Worm (Caenorhabditis elegans): Measurements from ENCODE around the gene srt-40.

Gene srt-40

DNA sequence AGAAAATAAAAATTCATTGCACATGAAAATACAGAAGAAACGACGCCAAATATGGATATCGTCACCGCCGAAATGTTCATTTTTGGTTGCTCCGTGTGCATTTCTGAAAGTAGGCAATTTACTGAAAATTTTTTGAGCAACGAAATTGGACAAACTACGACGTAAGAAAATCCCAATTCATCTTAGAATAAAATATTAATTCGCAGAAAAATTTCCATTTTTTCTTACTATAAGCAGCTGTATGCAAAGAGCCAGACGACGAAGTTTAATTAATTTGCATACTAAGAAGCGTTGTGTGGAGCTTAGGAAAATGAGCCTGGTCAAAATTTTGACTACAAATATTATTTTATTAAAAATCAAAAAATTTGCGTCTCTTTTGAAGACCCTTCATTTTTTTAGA is 39.4 kb downstream of the srt-40 start, which contains the start of gene srbc-19:
Gene srbc-19, minus strand, starts transcription at position 101 of the 400 bp plus-strand sequence.
- TF ChIP-seq ces-1 (GFP tag; optimal IDR thresholded peaks at IDR 0.05) (no peak), jun-1 (tag; optimal IDR thresholded peaks at IDR 0.05) (no peak), mep-1 (tag; optimal IDR thresholded peaks at IDR 0.05) (no peak), hlh-11 (tag; optimal IDR thresholded peaks at IDR 0.05) (no peak), ceh-32 (tag; optimal IDR thresholded peaks at IDR 0.05; ENCODE audit: poor library complexity) (no peak), F26F4.8 (GFP tag; conservative IDR thresholded peaks at IDR 0.05) (no peak), mdl-1 (tag; optimal IDR thresholded peaks at IDR 0.05) (no peak)

- TF ChIP-seq mes-2 (tag; optimal IDR thresholded peaks at IDR 0.05; ENCODE audit: poor library complexity, severe bottlenecking), result no peak
- no peak for TF ChIP-seq vab-7 (GFP tag; IDR thresholded peaks at IDR 0.05)
- TF ChIP-seq D1046.2 (GFP tag; IDR thresholded peaks at IDR 0.05), result no peak
- TF ChIP-seq hlh-11 (tag; optimal IDR thresholded peaks at IDR 0.05), result no peak
- TF ChIP-seq madf-5 (GFP tag; IDR thresholded peaks at IDR 0.05), result no peak
- no peak for TF ChIP-seq zfp-3 (GFP tag; conservative IDR thresholded peaks at IDR 0.05)
- TF ChIP-seq hmg-1.1 (GFP tag; IDR thresholded peaks at IDR 0.05), result no peak
- no peak for TF ChIP-seq ceh-82 (tag; optimal IDR thresholded peaks at IDR 0.05)
- no peak for TF ChIP-seq R02D3.7 (tag; optimal IDR thresholded peaks at IDR 0.05)
- TF ChIP-seq php-3 (GFP tag; IDR thresholded peaks at IDR 0.05), result no peak
- TF ChIP-seq tag-97 (GFP tag; IDR thresholded peaks at IDR 0.05), result no peak
- no peak for TF ChIP-seq egl-27 (tag; optimal IDR thresholded peaks at IDR 0.05)
- TF ChIP-seq attf-4 (tag; optimal IDR thresholded peaks at IDR 0.05), result no peak
- no peak for TF ChIP-seq nhr-48 (tag; optimal IDR thresholded peaks at IDR 0.05)
- no peak for TF ChIP-seq pqm-1 (tag; optimal IDR thresholded peaks at IDR 0.05)
- no peak for TF ChIP-seq fkh-10 (GFP tag; optimal IDR thresholded peaks at IDR 0.05)
- no peak for TF ChIP-seq lim-7 (GFP tag; IDR thresholded peaks at IDR 0.05)
- TF ChIP-seq daf-8 (GFP tag; IDR thresholded peaks at IDR 0.05), result no peak
- TF ChIP-seq dmd-9 (GFP tag; IDR thresholded peaks at IDR 0.05), result no peak
Measured at ce11 chrV:2163735-2164134, 42.3 kb downstream of the srt-40 start, which contains the start of gene str-255. TSS of gene str-255 (minus strand) at chrV:2163835.

DNA sequence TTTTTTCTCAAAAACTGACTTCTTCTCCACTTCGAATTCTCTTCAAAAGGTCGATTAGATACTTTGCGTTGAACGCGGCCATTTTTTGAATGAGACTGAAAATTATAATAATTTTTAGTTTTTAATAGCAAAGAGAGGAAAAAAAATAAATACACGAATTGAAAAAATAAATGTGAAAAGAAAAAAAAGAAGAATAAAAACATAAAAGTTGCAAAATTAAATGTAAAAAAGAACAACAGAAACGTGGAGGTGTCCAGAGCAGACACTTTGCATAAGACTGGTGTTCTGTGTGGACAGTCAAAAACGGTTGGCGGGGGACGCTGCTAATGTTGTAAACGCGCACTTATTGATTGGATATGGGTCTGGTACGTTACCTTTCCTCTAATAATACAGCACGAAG is 46.8 kb downstream of the srt-40 start, which contains the start of gene C45H4.14:
Gene C45H4.14, minus strand, starts transcription at position 101 of the 400 bp plus-strand sequence.
- TF ChIP-seq nhr-25 (tag; optimal IDR thresholded peaks at IDR 0.05; ENCODE audit: borderline replicate concordance, insufficient read depth), result no peak
- TF ChIP-seq ces-1 (GFP tag; optimal IDR thresholded peaks at IDR 0.05), result no peak

DNA sequence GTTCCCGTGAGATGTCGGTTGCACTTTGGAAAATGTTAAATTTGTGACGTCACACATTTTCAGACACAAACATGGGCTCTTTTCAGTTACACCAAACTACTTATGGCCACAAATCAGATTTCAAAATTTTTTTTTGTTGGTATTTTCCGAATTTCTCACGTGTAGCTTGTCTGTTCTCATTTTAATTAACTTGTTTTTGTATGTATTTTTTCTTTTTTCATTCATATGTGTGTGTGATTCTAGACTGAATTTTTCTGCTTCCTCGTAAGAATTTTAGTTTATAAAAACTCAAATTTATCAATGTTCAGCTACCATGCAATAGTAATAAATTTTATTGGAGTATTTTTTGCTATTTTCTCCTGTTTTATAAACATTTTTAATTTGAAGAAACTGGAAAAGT is 49.3 kb downstream of the srt-40 start, which contains the start of gene srbc-22:
Gene srbc-22, plus strand, starts transcription at position 301 of the 400 bp plus-strand sequence.
- no peak for TF ChIP-seq lin-1 (GFP tag; IDR thresholded peaks at IDR 0.05)
- no peak for TF ChIP-seq lir-3 (tag; optimal IDR thresholded peaks at IDR 0.05)
- no peak for TF ChIP-seq mes-2 (tag; optimal IDR thresholded peaks at IDR 0.05; ENCODE audit: poor library complexity, severe bottlenecking)
- no peak for TF ChIP-seq D1046.2 (GFP tag; IDR thresholded peaks at IDR 0.05)
- no peak for TF ChIP-seq madf-5 (GFP tag; IDR thresholded peaks at IDR 0.05)
- TF ChIP-seq ama-1 (optimal IDR thresholded peaks at IDR 0.05), result no peak
- TF ChIP-seq mxl-3 (GFP tag; optimal IDR thresholded peaks at IDR 0.05), result no peak
- no peak for TF ChIP-seq vab-7 (GFP tag; IDR thresholded peaks at IDR 0.05)
- TF ChIP-seq gei-8 (GFP tag; optimal IDR thresholded peaks at IDR 0.05), result no peak
- no peak for TF ChIP-seq aha-1 (tag)

- no peak for TF ChIP-seq dmd-8 (GFP tag; IDR thresholded peaks at IDR 0.05)
- no peak for TF ChIP-seq ceh-44 (GFP tag; IDR thresholded peaks at IDR 0.05)
- TF ChIP-seq egl-43 (GFP tag; IDR thresholded peaks at IDR 0.05), result no peak
- no peak for TF ChIP-seq ceh-20 (GFP tag; IDR thresholded peaks at IDR 0.05)
- TF ChIP-seq fos-1 (tag; optimal IDR thresholded peaks at IDR 0.05), result no peak
- TF ChIP-seq hlh-11 (tag; optimal IDR thresholded peaks at IDR 0.05), result no peak
- no peak for TF ChIP-seq snpc-1.2 (GFP tag; IDR thresholded peaks at IDR 0.05)
- TF ChIP-seq gei-8 (GFP tag; optimal IDR thresholded peaks at IDR 0.05), result no peak
- TF ChIP-seq lsy-2 (tag; optimal IDR thresholded peaks at IDR 0.05), result no peak
- TF ChIP-seq ZK337.2 (GFP tag; IDR thresholded peaks at IDR 0.05), result no peak
- TF ChIP-seq nhr-77 (tag; optimal IDR thresholded peaks at IDR 0.05), result no peak
Measured at ce11 chrV:2155232-2155631, 50.8 kb downstream of the srt-40 start, which contains the start of gene srbc-21. TSS of gene srbc-21 (plus strand) at chrV:2155532.
